Worm (Caenorhabditis elegans) whole organism, L2 larva: ENCODE data around the gene mfsd-13.2.
A peak's percentile ranks its signal among the peaks of the same experiment; 100 is the strongest.

Experiments used
- C34F6.9 ChIP-seq: fragments of 150-350 bp; optimal IDR thresholded peaks from 2 replicates; lab custom pipeline; 2014; ENCODE audit warnings: missing biosample characterization, missing genetic modification characterization
- F13H6.1 ChIP-seq: sonication (generic microtip); optimal IDR thresholded peaks from 2 replicates; lab custom pipeline; 2016; ENCODE audit warnings: missing genetic modification characterization, missing compliant biosample characterization
- R02D3.7 ChIP-seq: fragments of 150-350 bp; optimal IDR thresholded peaks from 2 replicates; lab custom pipeline; 2014; ENCODE audit warnings: missing biosample characterization, missing genetic modification characterization
- Y55F3AM.14 ChIP-seq: fragments of 200-800 bp; sonication (Bioruptor generic); optimal IDR thresholded peaks from 2 replicates; lab custom pipeline; 2018; ENCODE audit warnings: mild to moderate bottlenecking, missing genetic modification characterization, missing compliant biosample characterization
- ZK546.5 ChIP-seq: sonication (generic microtip); optimal IDR thresholded peaks from 2 replicates; lab custom pipeline; 2017; ENCODE audit warnings: missing biosample characterization, missing genetic modification characterization
- alr-1 ChIP-seq: fragments of 150-350 bp; optimal IDR thresholded peaks from 2 replicates; lab custom pipeline; 2014; ENCODE audit warnings: missing biosample characterization, missing genetic modification characterization
- aly-2 ChIP-seq: fragments of 150-350 bp; optimal IDR thresholded peaks from 2 replicates; lab custom pipeline; 2014; ENCODE audit warnings: missing biosample characterization, missing genetic modification characterization
- ama-1 ChIP-seq: fragments of 150-350 bp; optimal IDR thresholded peaks from 2 replicates; lab custom pipeline; 2018; ENCODE audit warnings: inconsistent platforms
- blmp-1 ChIP-seq: sonication (generic microtip); optimal IDR thresholded peaks from 2 replicates; lab custom pipeline; 2017; ENCODE audit warnings: missing genetic modification characterization, mild to moderate bottlenecking, missing compliant biosample characterization, antibody characterized with exemption, moderate library complexity; ENCODE audit not compliant: insufficient read depth
- ceh-16 ChIP-seq: fragments of 150-350 bp; optimal IDR thresholded peaks from 2 replicates; lab custom pipeline; 2014; ENCODE audit warnings: missing biosample characterization, missing genetic modification characterization
- ceh-82 ChIP-seq: fragments of 150-350 bp; optimal IDR thresholded peaks from 2 replicates; lab custom pipeline; 2014; ENCODE audit warnings: missing biosample characterization, missing genetic modification characterization
- crh-2 ChIP-seq: sonication (generic microtip); optimal IDR thresholded peaks from 2 replicates; lab custom pipeline; 2017; ENCODE audit warnings: missing biosample characterization, missing genetic modification characterization
- dmd-4 ChIP-seq: sonication (generic microtip); optimal IDR thresholded peaks from 2 replicates; lab custom pipeline; 2017; ENCODE audit warnings: missing biosample characterization, missing genetic modification characterization
- egl-27 ChIP-seq: sonication (generic microtip); optimal IDR thresholded peaks from 3 replicates; lab custom pipeline; 2017; ENCODE audit warnings: missing biosample characterization, missing genetic modification reagents, missing genetic modification characterization
- elt-1 ChIP-seq: fragments of 150-350 bp; optimal IDR thresholded peaks from 2 replicates; lab custom pipeline; 2014; ENCODE audit warnings: missing biosample characterization, missing genetic modification characterization
- elt-3 ChIP-seq: sonication (generic microtip); optimal IDR thresholded peaks from 2 replicates; lab custom pipeline; 2017; ENCODE audit warnings: missing biosample characterization, missing genetic modification characterization
- fos-1 ChIP-seq: fragments of 150-350 bp; optimal IDR thresholded peaks from 2 replicates; lab custom pipeline; 2014; ENCODE audit warnings: missing biosample characterization, missing genetic modification characterization
- gmeb-1 ChIP-seq: fragments of 150-350 bp; optimal IDR thresholded peaks from 2 replicates; lab custom pipeline; 2014; ENCODE audit warnings: missing biosample characterization, missing genetic modification characterization
- lin-11 ChIP-seq: fragments of 150-350 bp; sonication (generic microtip); optimal IDR thresholded peaks from 2 replicates; lab custom pipeline; 2014; ENCODE audit warnings: missing biosample characterization, missing genetic modification characterization, inconsistent platforms, mixed read lengths
- lin-13 ChIP-seq: fragments of 150-350 bp; optimal IDR thresholded peaks from 2 replicates; lab custom pipeline; 2014; ENCODE audit warnings: missing biosample characterization, missing genetic modification reagents, missing genetic modification characterization
- lsy-2 ChIP-seq, 2 experiments: fragments of 150-350 bp in 1 of 2; sonication (generic microtip) in 1 of 2; optimal IDR thresholded peaks; 2 replicates each; lab custom pipeline; 2014 to 2017; ENCODE audit warnings: missing biosample characterization in 2 of 2, missing genetic modification characterization in 2 of 2
- mab-5 ChIP-seq: fragments of 150-350 bp; optimal IDR thresholded peaks from 2 replicates; lab custom pipeline; 2014; ENCODE audit warnings: missing biosample characterization, missing genetic modification characterization
- mbf-1 ChIP-seq: sonication (generic microtip); optimal IDR thresholded peaks from 2 replicates; lab custom pipeline; 2017; ENCODE audit warnings: missing biosample characterization, missing genetic modification characterization
- mdl-1 ChIP-seq, 2 experiments: fragments of 150-350 bp in 1 of 2; sonication (generic microtip) in 1 of 2; optimal IDR thresholded peaks; 2 replicates each; lab custom pipeline; 2017; ENCODE audit warnings: missing biosample characterization in 2 of 2, missing genetic modification characterization in 2 of 2
- nhr-10 ChIP-seq: sonication (generic microtip); optimal IDR thresholded peaks from 2 replicates; lab custom pipeline; 2017; ENCODE audit warnings: missing biosample characterization, missing genetic modification characterization
- nhr-11 ChIP-seq: fragments of 150-350 bp; optimal IDR thresholded peaks from 2 replicates; lab custom pipeline; 2014; ENCODE audit warnings: missing biosample characterization, missing genetic modification characterization
- nhr-129 ChIP-seq: fragments of 150-350 bp; optimal IDR thresholded peaks from 2 replicates; lab custom pipeline; 2014; ENCODE audit warnings: missing biosample characterization, missing genetic modification characterization
- nhr-21 ChIP-seq: fragments of 150-350 bp; optimal IDR thresholded peaks from 2 replicates; lab custom pipeline; 2014; ENCODE audit warnings: missing biosample characterization, missing genetic modification characterization
- nhr-23 ChIP-seq: fragments of 150-350 bp; optimal IDR thresholded peaks from 2 replicates; lab custom pipeline; 2014; ENCODE audit warnings: missing biosample characterization, missing genetic modification reagents, missing genetic modification characterization
- nhr-237 ChIP-seq: fragments of 150-350 bp; optimal IDR thresholded peaks from 2 replicates; lab custom pipeline; 2014; ENCODE audit warnings: missing biosample characterization, missing genetic modification characterization
- nhr-25 ChIP-seq: fragments of 150-350 bp; sonication (generic microtip); optimal IDR thresholded peaks from 3 replicates; lab custom pipeline; 2014; ENCODE audit warnings: missing biosample characterization, missing genetic modification characterization
- nhr-6 ChIP-seq: fragments of 150-350 bp; optimal IDR thresholded peaks from 2 replicates; lab custom pipeline; 2014; ENCODE audit warnings: missing biosample characterization, missing genetic modification characterization
- nhr-77 ChIP-seq: fragments of 150-350 bp; optimal IDR thresholded peaks from 2 replicates; lab custom pipeline; 2014; ENCODE audit warnings: missing biosample characterization, missing genetic modification characterization
- peb-1 ChIP-seq: fragments of 150-350 bp; optimal IDR thresholded peaks from 2 replicates; lab custom pipeline; 2014; ENCODE audit warnings: missing biosample characterization, missing genetic modification characterization
- sem-4 ChIP-seq: fragments of 150-350 bp; optimal IDR thresholded peaks from 2 replicates; lab custom pipeline; 2014; ENCODE audit warnings: missing biosample characterization, missing genetic modification reagents, missing genetic modification characterization
- skn-1 ChIP-seq: sonication (generic microtip); optimal IDR thresholded peaks from 2 replicates; lab custom pipeline; 2017; ENCODE audit warnings: missing biosample characterization, missing genetic modification characterization
- sma-3 ChIP-seq: sonication (generic microtip); optimal IDR thresholded peaks from 2 replicates; lab custom pipeline; 2016; ENCODE audit warnings: missing genetic modification reagents, missing genetic modification characterization, missing compliant biosample characterization
- sma-9 ChIP-seq, 2 experiments: fragments of 150-350 bp in 1 of 2; sonication (generic microtip) in 1 of 2; optimal IDR thresholded peaks; 2 replicates each; lab custom pipeline; 2014 to 2016; ENCODE audit warnings: missing genetic modification characterization in 2 of 2, mild to moderate bottlenecking in 1 of 2, missing biosample characterization in 1 of 2, missing compliant biosample characterization in 1 of 2, missing genetic modification reagents in 1 of 2, moderate library complexity in 1 of 2
- snpc-4 ChIP-seq: fragments of 150-350 bp; optimal IDR thresholded peaks from 2 replicates; lab custom pipeline; 2014; ENCODE audit warnings: missing biosample characterization, missing genetic modification characterization
- unc-39 ChIP-seq: fragments of 150-350 bp; optimal IDR thresholded peaks from 2 replicates; lab custom pipeline; 2014; ENCODE audit warnings: missing biosample characterization, missing genetic modification characterization
- unc-55 ChIP-seq: fragments of 150-350 bp; sonication (generic microtip); optimal IDR thresholded peaks from 3 replicates; lab custom pipeline; 2014; ENCODE audit warnings: missing biosample characterization, missing genetic modification reagents, missing genetic modification characterization
- unc-62 ChIP-seq: fragments of 150-350 bp; optimal IDR thresholded peaks from 2 replicates; lab custom pipeline; 2014; ENCODE audit warnings: missing biosample characterization, missing genetic modification reagents, missing genetic modification characterization
- zag-1 ChIP-seq: fragments of 150-350 bp; optimal IDR thresholded peaks from 2 replicates; lab custom pipeline; 2014; ENCODE audit warnings: missing biosample characterization, missing genetic modification characterization
- ztf-11 ChIP-seq: sonication (generic microtip); optimal IDR thresholded peaks from 2 replicates; lab custom pipeline; 2017; ENCODE audit warnings: missing biosample characterization, missing genetic modification characterization
- ztf-4 ChIP-seq: fragments of 150-350 bp; optimal IDR thresholded peaks from 2 replicates; lab custom pipeline; 2014; ENCODE audit warnings: missing biosample characterization, missing genetic modification characterization

Gene mfsd-13.2

DNA sequence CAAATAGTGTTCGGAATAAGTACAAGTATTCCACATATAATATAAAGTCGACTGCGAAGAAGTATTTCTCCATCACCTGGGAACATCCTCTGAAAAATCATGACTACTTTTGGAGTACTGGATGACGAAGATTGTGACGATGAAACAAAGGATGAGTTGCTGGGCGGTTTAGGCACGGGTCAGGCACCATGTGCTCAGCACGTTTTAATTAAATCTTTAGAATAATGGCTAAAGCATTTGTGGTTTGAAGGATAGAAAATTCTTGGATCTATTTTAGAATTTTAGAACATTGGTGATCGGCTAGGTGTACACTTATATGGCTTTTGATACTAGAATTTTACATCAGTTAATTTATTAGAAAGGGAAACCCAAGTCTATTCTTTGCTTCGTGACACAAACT is 21.5 kb upstream of the mfsd-13.2 start, which contains the start of gene C27H5.6:
Gene C27H5.6, minus strand, starts transcription at position 101 of the 400 bp plus-strand sequence.
- TF ChIP-seq lsy-2 (tag; optimal IDR thresholded peaks at IDR 0.05; lab: Kevin White, UChicago): no peak
- no peak for TF ChIP-seq egl-27
- no peak for TF ChIP-seq sma-9 (GFP tag; optimal IDR thresholded peaks at IDR 0.05; lab: Kevin White, UChicago)
- TF ChIP-seq sma-9 (tag; optimal IDR thresholded peaks at IDR 0.05; lab: Kevin White, UChicago): no peak
- no peak for TF ChIP-seq C34F6.9
- no peak for TF ChIP-seq gmeb-1 (tag; lab: Kevin White, UChicago)
- no peak for TF ChIP-seq sma-3 (GFP tag; lab: Kevin White, UChicago)
- TF ChIP-seq crh-2: no peak
- TF ChIP-seq R02D3.7: no peak
- TF ChIP-seq nhr-129 (tag; lab: Kevin White, UChicago): no peak
- no peak for TF ChIP-seq ama-1 (lab: Kevin White, UChicago)
- TF ChIP-seq alr-1 (tag; lab: Kevin White, UChicago): no peak
- TF ChIP-seq aly-2: no peak
- TF ChIP-seq ztf-4 (tag; lab: Kevin White, UChicago): no peak
- TF ChIP-seq ceh-16 (tag; lab: Kevin White, UChicago): no peak
- no peak for TF ChIP-seq ceh-82 (tag; lab: Kevin White, UChicago)
- no peak for TF ChIP-seq unc-55 (GFP tag; lab: Kevin White, UChicago)
- no peak for TF ChIP-seq mdl-1 (tag; optimal IDR thresholded peaks at IDR 0.05; lab: Kevin White, UChicago)
- TF ChIP-seq, all 48 proteins: peak for 0

- TF ChIP-seq elt-1 (no peak), nhr-6 (tag; lab: Kevin White, UChicago) (no peak), lin-11 (tag; lab: Kevin White, UChicago) (no peak), nhr-77 (tag; lab: Kevin White, UChicago) (no peak)
These were observed 20.5 kb upstream of the mfsd-13.2 start for ce11 chrII:7186117-7186516.

DNA sequence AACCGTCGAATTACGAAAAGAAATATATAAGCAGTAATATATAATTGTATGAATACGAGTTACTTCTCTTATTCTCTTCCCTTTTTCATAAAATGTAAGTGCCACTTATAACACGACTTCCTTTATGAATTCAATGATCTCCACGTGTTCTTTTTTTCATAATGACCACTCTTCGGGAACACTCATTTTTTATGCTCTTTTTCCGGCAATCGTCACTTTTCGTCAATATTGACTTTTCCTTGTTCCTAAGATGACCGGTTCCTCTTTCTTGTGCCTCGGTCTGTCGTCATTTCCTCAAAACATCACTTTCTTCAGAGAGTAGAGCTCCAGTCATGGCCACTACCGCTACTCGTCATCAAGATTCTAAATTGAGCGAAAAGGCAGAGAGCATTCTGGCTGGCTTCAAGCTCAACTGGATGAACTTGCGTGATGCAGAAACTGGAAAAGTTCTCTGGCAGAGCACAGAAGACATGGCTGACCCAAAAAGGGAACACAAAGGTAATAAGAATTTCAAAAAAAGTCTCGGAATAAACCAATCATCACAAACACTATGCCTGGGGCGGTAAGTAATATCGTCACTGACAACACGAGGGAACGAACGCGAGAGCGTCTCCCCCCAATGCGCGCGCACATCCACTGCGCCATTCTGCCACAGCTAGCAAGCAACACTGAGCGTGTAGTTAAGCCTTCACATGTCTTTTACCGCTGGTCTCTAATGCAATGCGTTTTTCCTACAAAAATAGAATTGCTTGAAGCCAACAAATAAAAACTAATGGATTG is 18.0 kb upstream of the mfsd-13.2 start, which contains the start of gene pdl-1:
Gene pdl-1, plus strand, starts transcription at position 309 of the 780 bp plus-strand sequence.
- TF ChIP-seq nhr-77 (tag; lab: Kevin White, UChicago) (no peak), ztf-11 (tag; lab: Kevin White, UChicago) (no peak), Y55F3AM.14 (GFP tag; lab: Kevin White, UChicago) (peak; percentile 63), nhr-25 (tag; lab: Kevin White, UChicago) (no peak), blmp-1 (tag; lab: Kevin White, UChicago) (peak; percentile 25), F13H6.1 (peak; percentile 65), snpc-4 (tag; lab: Kevin White, UChicago) (peak; percentile 22), nhr-237 (tag; lab: Kevin White, UChicago) (no peak), peb-1 (tag; lab: Kevin White, UChicago) (no peak), sem-4 (peak; percentile 56), gmeb-1 (tag; lab: Kevin White, UChicago) (peak; percentile 68), sma-9 (GFP tag; optimal IDR thresholded peaks at IDR 0.05; lab: Kevin White, UChicago) (peak; percentile 84), sma-9 (tag; optimal IDR thresholded peaks at IDR 0.05; lab: Kevin White, UChicago) (no peak), ama-1 (lab: Kevin White, UChicago) (no peak), fos-1 (tag; lab: Kevin White, UChicago) (peak; percentile 54), lin-11 (tag; lab: Kevin White, UChicago) (peak; percentile 81), ceh-82 (tag; lab: Kevin White, UChicago) (no peak), sma-3 (GFP tag; lab: Kevin White, UChicago) (peak; percentile 55), nhr-11 (tag; lab: Kevin White, UChicago) (no peak), mab-5 (tag; lab: Kevin White, UChicago) (peak; percentile 56), ztf-4 (tag; lab: Kevin White, UChicago) (peak; percentile 60), skn-1 (tag; lab: Kevin White, UChicago) (no peak), nhr-6 (tag; lab: Kevin White, UChicago) (no peak), ZK546.5 (tag; lab: Kevin White, UChicago) (no peak), egl-27 (peak; percentile 31), lin-13 (GFP tag; lab: Kevin White, UChicago) (peak; percentile 73), unc-55 (GFP tag; lab: Kevin White, UChicago) (peak; percentile 74), mbf-1 (no peak), unc-62 (no peak), nhr-23 (tag; lab: Kevin White, UChicago) (no peak), elt-1 (no peak), dmd-4 (tag; lab: Kevin White, UChicago) (no peak), C34F6.9 (peak; percentile 67), unc-39 (no peak), R02D3.7 (no peak), nhr-10 (tag; lab: Kevin White, UChicago) (no peak), crh-2 (peak; percentile 35), zag-1 (tag; lab: Kevin White, UChicago) (peak; percentile 15), nhr-129 (tag; lab: Kevin White, UChicago) (peak; percentile 76), nhr-21 (tag; lab: Kevin White, UChicago) (peak; percentile 74), mdl-1 (tag; optimal IDR thresholded peaks at IDR 0.05; lab: Kevin White, UChicago) (peak in 1 of 2 experiments; percentile 30), ceh-16 (tag; lab: Kevin White, UChicago) (peak; percentile 41), elt-3 (tag; lab: Kevin White, UChicago) (no peak), lsy-2 (tag; optimal IDR thresholded peaks at IDR 0.05; lab: Kevin White, UChicago) (peak; percentile 7 to 61)
